Worm (Caenorhabditis elegans) whole organism, L4 larva: ENCODE results near the gene Y50D4B.1.

Experiments used
- R02D3.7 ChIP-seq: fragments of 150-350 bp; sonication (generic microtip); optimal IDR thresholded peaks from 3 replicates; lab custom pipeline; 2014; ENCODE audit warnings: missing biosample characterization, missing genetic modification characterization
- Y5F2A.4 ChIP-seq: fragments of 200-800 bp; sonication (Bioruptor generic); optimal IDR thresholded peaks from 2 replicates; lab custom pipeline; 2018; ENCODE audit warnings: mild to moderate bottlenecking, missing genetic modification characterization, missing compliant biosample characterization
- daf-19 ChIP-seq: fragments of 200-800 bp; sonication (Bioruptor generic); conservative IDR thresholded peaks from 2 replicates; pipeline ENCODE4 v1.3.6; 2022; ENCODE audit warnings: missing genetic modification characterization, missing compliant biosample characterization
- fos-1 ChIP-seq: fragments of 150-350 bp; optimal IDR thresholded peaks from 2 replicates; lab custom pipeline; 2014; ENCODE audit warnings: missing biosample characterization, missing genetic modification characterization
- nhr-102 ChIP-seq: sonication (generic microtip); optimal IDR thresholded peaks from 2 replicates; lab custom pipeline; 2016; ENCODE audit warnings: mild to moderate bottlenecking, missing genetic modification characterization, moderate library complexity, missing compliant biosample characterization
- pqm-1 ChIP-seq: sonication (generic microtip); optimal IDR thresholded peaks from 2 replicates; lab custom pipeline; 2017; ENCODE audit warnings: missing biosample characterization, missing genetic modification characterization
- unc-62 ChIP-seq, 3 experiments: fragments of 150-350 bp in 1 of 3; sonication (generic microtip); optimal IDR thresholded peaks in 2 of 3; peaks in 1 of 3; 1 replicate in 1 of 3; 2 replicates in 2 of 3; lab custom pipeline; 2014 to 2017; ENCODE audit warnings: missing biosample characterization in 3 of 3, missing genetic modification characterization in 3 of 3, missing genetic modification reagents in 3 of 3, missing genotype in 1 of 3
- zfp-2 ChIP-seq: sonication (generic microtip); optimal IDR thresholded peaks from 2 replicates; lab custom pipeline; 2016; ENCODE audit warnings: mild to moderate bottlenecking, missing genetic modification characterization, missing compliant biosample characterization

DNA sequence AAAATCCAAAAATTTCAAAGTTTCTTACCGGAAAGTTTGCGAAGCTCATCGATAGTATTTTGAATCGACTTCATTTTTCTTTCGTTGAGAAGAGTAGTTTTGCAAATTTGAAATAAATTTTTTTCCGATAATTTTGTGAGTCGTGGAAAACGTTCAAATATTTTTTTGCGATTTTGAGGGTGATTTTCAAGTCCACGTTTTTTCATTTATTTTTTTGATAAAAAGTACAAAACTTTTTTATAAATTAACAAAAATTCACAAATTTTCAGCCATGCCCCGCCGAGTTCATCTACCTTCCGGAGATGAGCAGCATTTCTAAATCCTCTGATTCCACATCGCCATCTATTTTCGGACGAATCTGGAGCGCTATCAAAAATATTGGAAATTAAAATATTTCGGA lies 45.3 kb upstream of the Y50D4B.1 start, which contains the start of gene K10C9.7:
- TF ChIP-seq unc-62 (GFP tag; optimal IDR thresholded peaks at IDR 0.05 in 1 of 2; lab: Kevin White, UChicago) (no peak), unc-62 (tag; optimal IDR thresholded peaks at IDR 0.05; lab: Kevin White, UChicago) (no peak), pqm-1 (tag; lab: Kevin White, UChicago) (no peak), Y5F2A.4 (GFP tag; lab: Kevin White, UChicago) (no peak), R02D3.7 (no peak), daf-19 (no peak), nhr-102 (tag; lab: Kevin White, UChicago) (no peak), fos-1 (tag; lab: Kevin White, UChicago) (no peak), zfp-2 (no peak)
